Worm (Caenorhabditis elegans) whole organism, L1 larva: ENCODE data around the gene nprt-1.

Experiments used
- F16B12.6 ChIP-seq: fragments of 150-350 bp; optimal IDR thresholded peaks from 2 replicates; lab custom pipeline; 2014; ENCODE audit warnings: missing biosample characterization, missing genetic modification characterization
- Y116A8C.19 ChIP-seq: sonication (generic microtip); optimal IDR thresholded peaks from 2 replicates; lab custom pipeline; 2016; ENCODE audit warnings: missing compliant biosample characterization, missing genetic modification characterization, borderline replicate concordance
- ama-1 ChIP-seq: fragments of 150-350 bp; optimal IDR thresholded peaks from 2 replicates; lab custom pipeline; 2014
- blmp-1 ChIP-seq: fragments of 150-350 bp; optimal IDR thresholded peaks from 2 replicates; lab custom pipeline; 2014; ENCODE audit warnings: missing biosample characterization, missing genetic modification characterization
- ceh-63 ChIP-seq: fragments of 200-800 bp; sonication (Bioruptor generic); optimal IDR thresholded peaks from 2 replicates; lab custom pipeline; 2018; ENCODE audit warnings: mild to moderate bottlenecking, missing genetic modification characterization, missing compliant biosample characterization
- ceh-8 ChIP-seq: fragments of 200-800 bp; sonication (Bioruptor generic); optimal IDR thresholded peaks from 2 replicates; lab custom pipeline; 2018; ENCODE audit warnings: mild to moderate bottlenecking, missing genetic modification characterization, moderate library complexity, missing compliant biosample characterization
- ceh-82 ChIP-seq, 3 experiments: fragments of 150-350 bp in 1 of 3; sonication (generic microtip) in 2 of 3; optimal IDR thresholded peaks; 2 replicates each; lab custom pipeline; 2014 to 2017; ENCODE audit warnings: missing biosample characterization in 3 of 3, missing genetic modification characterization in 3 of 3
- ceh-90 ChIP-seq: sonication (generic microtip); optimal IDR thresholded peaks from 2 replicates; lab custom pipeline; 2016; ENCODE audit warnings: missing genetic modification characterization, missing compliant biosample characterization
- dpl-1 ChIP-seq, 3 experiments: fragments of 150-350 bp in 2 of 3; sonication (generic microtip) in 1 of 3; optimal IDR thresholded peaks; 2 replicates each; lab custom pipeline; 2014 to 2017; ENCODE audit warnings: missing biosample characterization in 3 of 3, missing genetic modification characterization in 3 of 3, missing genetic modification reagents in 3 of 3
- efl-1 ChIP-seq, 4 experiments: fragments of 150-350 bp; optimal IDR thresholded peaks in 3 of 4; peaks in 1 of 4; 1 replicate in 1 of 4; 2 replicates in 3 of 4; lab custom pipeline; 2014; ENCODE audit warnings: missing biosample characterization in 2 of 4, missing genetic modification characterization in 2 of 4, missing genetic modification reagents in 2 of 4
- egl-27 ChIP-seq, 2 experiments: fragments of 150-350 bp in 1 of 2; sonication (generic microtip); optimal IDR thresholded peaks; 3 replicates each; lab custom pipeline; 2017 to 2018; ENCODE audit warnings: missing biosample characterization in 2 of 2, missing genetic modification characterization in 2 of 2, missing genetic modification reagents in 2 of 2
- elt-2 ChIP-seq: sonication (generic microtip); optimal IDR thresholded peaks from 2 replicates; lab custom pipeline; 2016; ENCODE audit warnings: missing genetic modification characterization, mild to moderate bottlenecking, inconsistent platforms, missing compliant biosample characterization, missing genetic modification reagents
- elt-3 ChIP-seq, 6 experiments: fragments of 150-350 bp in 1 of 6; sonication (generic microtip); optimal IDR thresholded peaks; 2 replicates each; lab custom pipeline; 2017 to 2018; ENCODE audit warnings: missing biosample characterization in 6 of 6, missing genetic modification characterization in 6 of 6, inconsistent platforms in 1 of 6
- fkh-10 ChIP-seq: sonication (generic microtip); optimal IDR thresholded peaks from 2 replicates; lab custom pipeline; 2017; ENCODE audit warnings: missing biosample characterization, missing genetic modification reagents, missing genetic modification characterization
- fkh-8 ChIP-seq: sonication (generic microtip); optimal IDR thresholded peaks from 2 replicates; lab custom pipeline; 2016; ENCODE audit warnings: mild to moderate bottlenecking, missing genetic modification characterization, missing compliant biosample characterization
- grh-1 ChIP-seq: fragments of 200-800 bp; sonication (Bioruptor generic); IDR thresholded peaks from 2 replicates; pipeline ENCODE4 v1.3.6; 2022; ENCODE audit warnings: missing genetic modification reagents, missing genetic modification characterization, missing compliant biosample characterization
- irx-1 ChIP-seq: sonication (generic microtip); optimal IDR thresholded peaks from 2 replicates; lab custom pipeline; 2016; ENCODE audit warnings: missing genetic modification characterization, missing compliant biosample characterization
- jun-1 ChIP-seq: fragments of 150-350 bp; optimal IDR thresholded peaks from 2 replicates; lab custom pipeline; 2014; ENCODE audit warnings: missing biosample characterization, missing genetic modification reagents, missing genetic modification characterization
- lin-13 ChIP-seq: fragments of 150-350 bp; optimal IDR thresholded peaks from 2 replicates; lab custom pipeline; 2014; ENCODE audit warnings: missing biosample characterization, missing genetic modification reagents, missing genetic modification characterization
- lin-14 ChIP-seq: fragments of 200-800 bp; sonication (Bioruptor generic); optimal IDR thresholded peaks from 2 replicates; lab custom pipeline; 2018; ENCODE audit warnings: mild to moderate bottlenecking, missing genetic modification characterization, moderate library complexity, missing compliant biosample characterization
- lin-35 ChIP-seq, 2 experiments: fragments of 150-350 bp; optimal IDR thresholded peaks; 2 replicates each; lab custom pipeline; 2014; ENCODE audit warnings: missing biosample characterization in 2 of 2, missing genetic modification characterization in 2 of 2, missing genetic modification reagents in 2 of 2
- mab-9 ChIP-seq: fragments of 200-800 bp; sonication (Bioruptor generic); IDR thresholded peaks from 2 replicates; pipeline ENCODE4 v1.3.6; 2022; ENCODE audit warnings: missing genetic modification reagents, missing genetic modification characterization, missing compliant biosample characterization
- mep-1 ChIP-seq: fragments of 150-350 bp; optimal IDR thresholded peaks from 2 replicates; lab custom pipeline; 2014; ENCODE audit warnings: missing biosample characterization, missing genetic modification characterization
- nhr-237 ChIP-seq: fragments of 150-350 bp; optimal IDR thresholded peaks from 2 replicates; lab custom pipeline; 2014; ENCODE audit warnings: missing biosample characterization, missing genetic modification characterization
- nhr-47 ChIP-seq: sonication (generic microtip); optimal IDR thresholded peaks from 2 replicates; lab custom pipeline; 2016; ENCODE audit warnings: mild to moderate bottlenecking, missing genetic modification characterization, moderate library complexity, missing compliant biosample characterization
- nhr-84 ChIP-seq: sonication (generic microtip); optimal IDR thresholded peaks from 2 replicates; lab custom pipeline; 2017; ENCODE audit warnings: missing biosample characterization, missing genetic modification characterization
- nhr-90 ChIP-seq: sonication (generic microtip); optimal IDR thresholded peaks from 2 replicates; lab custom pipeline; 2016; ENCODE audit warnings: mild to moderate bottlenecking, missing genetic modification characterization, missing compliant biosample characterization; ENCODE audit not compliant: poor library complexity
- tbx-2 ChIP-seq: sonication (generic microtip); optimal IDR thresholded peaks from 2 replicates; lab custom pipeline; 2016; ENCODE audit warnings: missing genetic modification characterization, missing compliant biosample characterization
- unc-30 ChIP-seq: sonication (generic microtip); optimal IDR thresholded peaks from 2 replicates; lab custom pipeline; 2017; ENCODE audit warnings: missing biosample characterization, missing genetic modification characterization
- unc-86 ChIP-seq: sonication (generic microtip); optimal IDR thresholded peaks from 2 replicates; lab custom pipeline; 2016; ENCODE audit warnings: missing genetic modification characterization, missing compliant biosample characterization
- vab-15 ChIP-seq: sonication (generic microtip); optimal IDR thresholded peaks from 2 replicates; lab custom pipeline; 2017; ENCODE audit warnings: missing genotype, mild to moderate bottlenecking, missing genetic modification characterization, missing compliant biosample characterization
- xbp-1 ChIP-seq: sonication (generic microtip); optimal IDR thresholded peaks from 2 replicates; lab custom pipeline; 2016; ENCODE audit warnings: missing genetic modification characterization, missing compliant biosample characterization
- zag-1 ChIP-seq: fragments of 150-350 bp; optimal IDR thresholded peaks from 2 replicates; lab custom pipeline; 2014; ENCODE audit warnings: missing biosample characterization, missing genetic modification characterization
- ztf-4 ChIP-seq: fragments of 150-350 bp; optimal IDR thresholded peaks from 2 replicates; lab custom pipeline; 2014; ENCODE audit warnings: missing biosample characterization, missing genetic modification characterization

nprt-1 gene

ce11 chrIV:2864743-2865142 is 25.5 kb downstream of the nprt-1 start, which contains the start of gene Y54G2A.16:
Y54G2A.16 (minus strand) TSS chrIV:2864843.
- no peak for TF ChIP-seq Y116A8C.19 (tag; lab: Kevin White, UChicago)

- TF ChIP-seq fkh-8 (no peak), lin-14 (GFP tag; lab: Kevin White, UChicago) (peak; percentile 37), ceh-90 (tag; lab: Kevin White, UChicago) (no peak), lin-13 (GFP tag; lab: Kevin White, UChicago) (no peak), fkh-10 (peak; percentile 33), unc-86 (tag; lab: Kevin White, UChicago) (peak; percentile 35)
- TF ChIP-seq, all 84 proteins: peak for 3
These were observed 31.5 kb downstream of the nprt-1 start for ce11 chrIV:2858734-2859133.

- peak; percentile 78 for TF ChIP-seq elt-2 (tag; lab: Kevin White, UChicago)
- TF ChIP-seq elt-3 (tag; optimal IDR thresholded peaks at IDR 0.05; lab: Kevin White, UChicago): no peak
- peak in 1 of 2 experiments; percentile 18 for TF ChIP-seq lin-35 (GFP tag; optimal IDR thresholded peaks at IDR 0.05; lab: Kevin White, UChicago)
- no peak for TF ChIP-seq ztf-4
These were observed 35.0 kb downstream of the nprt-1 start for ce11 chrIV:2855056-2855752.

ce11 chrIV:2854161-2854560 is 36.1 kb downstream of the nprt-1 start:
- TF ChIP-seq nhr-47 (tag; lab: Kevin White, UChicago) (no peak), egl-27 (tag; optimal IDR thresholded peaks at IDR 0.05; lab: Kevin White, UChicago) (no peak), mab-9 (no peak), grh-1 (no peak), efl-1 (optimal IDR thresholded peaks at IDR 0.05; lab: Kevin White, UChicago) (no peak), efl-1 (GFP tag; optimal IDR thresholded peaks at IDR 0.05 in 1 of 2; lab: Kevin White, UChicago) (peak in 1 of 2 experiments; percentile 62), ama-1 (lab: Kevin White, UChicago) (no peak), zag-1 (tag; lab: Kevin White, UChicago) (no peak), mep-1 (tag; lab: Kevin White, UChicago) (no peak), blmp-1 (tag; lab: Kevin White, UChicago) (no peak), nhr-84 (tag; lab: Kevin White, UChicago) (no peak), ceh-82 (tag; optimal IDR thresholded peaks at IDR 0.05; lab: Kevin White, UChicago) (no peak), elt-2 (tag; lab: Kevin White, UChicago) (peak; percentile 47), ceh-63 (GFP tag; lab: Kevin White, UChicago) (no peak)

DNA sequence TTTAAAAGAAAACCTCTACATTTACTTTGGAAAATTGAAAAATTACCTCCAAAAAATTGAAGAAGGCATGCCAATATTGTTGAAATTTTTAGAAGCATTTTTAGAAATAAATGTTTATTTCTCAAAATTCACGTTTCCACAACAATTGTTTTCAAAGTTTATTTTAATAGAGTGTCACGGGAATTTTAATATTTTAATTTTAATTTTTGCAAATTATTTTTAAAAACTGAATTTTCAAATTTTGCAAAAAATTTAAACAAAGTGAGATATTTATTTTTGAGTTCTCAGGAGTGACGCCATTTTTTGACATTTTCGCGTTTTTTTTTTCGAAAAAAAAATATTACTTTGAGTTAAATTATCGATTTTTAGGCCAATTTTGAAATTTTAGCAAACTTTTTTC is 37.1 kb downstream of the nprt-1 start, which contains the start of gene Y54G2A.49:
Y54G2A.49 (minus strand) TSS at position 101 of the 400 bp plus-strand sequence.
- TF ChIP-seq nhr-90 (no peak), nhr-47 (tag; lab: Kevin White, UChicago) (no peak), ceh-8 (GFP tag; lab: Kevin White, UChicago) (no peak), lin-13 (GFP tag; lab: Kevin White, UChicago) (no peak)

- TF ChIP-seq tbx-2 (tag; lab: Kevin White, UChicago) (no peak), jun-1 (tag; lab: Kevin White, UChicago) (no peak), unc-30 (tag; lab: Kevin White, UChicago) (no peak), nhr-237 (tag; lab: Kevin White, UChicago) (no peak), grh-1 (no peak), vab-15 (tag; lab: Kevin White, UChicago) (no peak), F16B12.6 (tag; lab: Kevin White, UChicago) (no peak), xbp-1 (tag; lab: Kevin White, UChicago) (no peak), irx-1 (tag; lab: Kevin White, UChicago) (no peak), dpl-1 (GFP tag; optimal IDR thresholded peaks at IDR 0.05; lab: Kevin White, UChicago) (no peak), efl-1 (optimal IDR thresholded peaks at IDR 0.05; lab: Kevin White, UChicago) (no peak), efl-1 (GFP tag; optimal IDR thresholded peaks at IDR 0.05 in 1 of 2; lab: Kevin White, UChicago) (no peak)
- TF ChIP-seq, all 84 proteins: peak for 0
These were observed 38.6 kb downstream of the nprt-1 start for ce11 chrIV:2851625-2852024.
